Worm (Caenorhabditis elegans): ENCODE measurements around the gene clec-2.

Gene clec-2

DNA sequence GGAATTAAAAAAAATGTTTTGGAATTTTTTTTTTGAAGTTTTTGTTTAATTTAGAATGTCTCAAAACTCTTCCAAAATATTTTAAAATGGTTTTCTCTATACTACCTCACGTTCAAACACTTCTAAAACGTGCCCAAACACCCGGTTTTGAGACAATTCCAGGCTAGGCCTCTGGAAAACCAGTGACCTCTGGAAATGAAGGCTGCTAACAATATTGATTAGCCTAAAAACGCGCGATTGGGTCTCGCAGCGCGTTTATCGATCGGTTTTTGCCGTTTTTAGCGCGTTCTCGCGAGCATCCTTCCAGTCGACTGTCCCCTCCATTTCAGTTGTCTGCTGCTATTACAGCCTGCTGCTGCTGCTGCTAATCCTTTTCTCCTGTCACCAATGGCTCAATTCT, 37.6 kb upstream of the clec-2 start, which contains the start of gene Y25C1A.6:
Gene Y25C1A.6, plus strand, starts transcription at position 301 of the 400 bp plus-strand sequence.
- TF ChIP-seq ceh-19 (GFP tag; optimal IDR thresholded peaks at IDR 0.05) (no peak), hlh-30 (tag; optimal IDR thresholded peaks at IDR 0.05; ENCODE audit: insufficient read depth) (no peak), K02D7.2 (tag; optimal IDR thresholded peaks at IDR 0.05) (no peak), ceh-34 (tag; optimal IDR thresholded peaks at IDR 0.05) (no peak)

DNA sequence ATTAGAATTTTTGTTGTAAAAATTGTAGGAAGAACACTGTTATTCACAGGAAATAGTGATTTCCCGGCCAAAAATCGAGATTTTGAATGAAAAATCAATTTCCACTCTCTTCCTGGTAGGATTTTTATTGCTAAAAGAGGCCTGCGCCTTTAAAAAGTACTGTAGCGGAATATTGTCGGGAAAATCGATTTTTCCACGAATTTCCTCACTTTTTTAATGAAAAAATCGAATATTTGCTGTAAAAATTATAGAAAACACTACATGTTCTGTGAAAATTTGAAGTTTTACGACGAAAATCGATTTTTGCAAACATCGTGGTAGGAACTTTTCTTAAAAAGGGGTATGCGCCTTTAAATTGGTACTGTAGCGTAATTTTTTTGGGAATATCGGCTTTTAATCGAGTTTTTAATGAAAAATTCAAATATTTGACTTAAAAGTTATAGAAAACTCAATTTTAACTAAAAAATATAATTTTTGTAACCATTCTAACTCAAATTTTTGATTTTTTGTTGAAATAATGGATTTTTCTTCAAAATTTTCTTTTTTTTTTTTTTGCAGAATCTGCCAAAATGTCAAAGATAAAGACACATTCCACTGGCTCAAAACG, 33.1 kb upstream of the clec-2 start, which contains the start of gene lin-8:
Gene lin-8, plus strand, starts transcription at position 557 of the 607 bp plus-strand sequence.
- TF ChIP-seq ceh-9 (tag; optimal IDR thresholded peaks at IDR 0.05) = no peak
- TF ChIP-seq hlh-30 (tag; optimal IDR thresholded peaks at IDR 0.05; ENCODE audit: insufficient read depth) = no peak
- no peak for TF ChIP-seq unc-3 (GFP tag; conservative IDR thresholded peaks at IDR 0.05)
- no peak for TF ChIP-seq unc-3 (tag; optimal IDR thresholded peaks at IDR 0.05)

DNA sequence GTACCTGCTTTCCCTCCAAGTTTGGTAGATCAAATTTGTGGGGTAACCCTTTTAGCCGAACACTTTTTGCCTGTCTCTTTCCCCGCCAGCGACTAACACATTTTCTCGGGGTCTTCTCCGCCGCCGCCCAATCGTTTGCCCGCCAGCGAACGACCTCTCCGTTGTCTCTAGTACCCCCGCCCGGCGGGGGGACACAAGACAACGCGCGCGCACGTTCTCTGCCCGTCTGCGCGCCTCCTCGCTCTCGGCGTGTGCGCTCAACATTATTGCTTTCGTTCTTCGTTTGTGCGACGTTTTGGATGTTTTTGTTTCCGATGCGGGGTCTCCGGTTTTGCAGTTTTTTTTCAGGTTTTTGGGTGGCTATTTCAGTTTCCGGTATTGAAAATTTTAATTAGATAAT, 32.3 kb upstream of the clec-2 start:
- TF ChIP-seq ref-2 (tag; optimal IDR thresholded peaks at IDR 0.05) (peak; percentile 53), unc-42 (tag; optimal IDR thresholded peaks at IDR 0.05) (peak; percentile 58), ceh-19 (GFP tag; optimal IDR thresholded peaks at IDR 0.05) (peak; percentile 0), pat-9 (tag; optimal IDR thresholded peaks at IDR 0.05) (no peak), ceh-45 (GFP tag; IDR thresholded peaks at IDR 0.05) (no peak), ceh-14 (tag; optimal IDR thresholded peaks at IDR 0.05) (peak; percentile 66), C08G9.2 (tag; optimal IDR thresholded peaks at IDR 0.05) (peak; percentile 46), F13H6.1 (tag; optimal IDR thresholded peaks at IDR 0.05) (no peak), ahr-1 (tag; optimal IDR thresholded peaks at IDR 0.05) (no peak), dve-1 (tag; optimal IDR thresholded peaks at IDR 0.05) (no peak), ceh-2 (tag; optimal IDR thresholded peaks at IDR 0.05) (no peak), ceh-18 (tag; optimal IDR thresholded peaks at IDR 0.05) (peak; percentile 16), fkh-6 (tag; optimal IDR thresholded peaks at IDR 0.05) (peak; percentile 48), tbx-2 (tag; optimal IDR thresholded peaks at IDR 0.05) (peak; percentile 60), ceh-31 (tag; optimal IDR thresholded peaks at IDR 0.05) (peak; percentile 53), nhr-232 (tag; optimal IDR thresholded peaks at IDR 0.05) (peak; percentile 24), sox-2 (GFP tag; IDR thresholded peaks at IDR 0.05) (no peak), mec-3 (tag; optimal IDR thresholded peaks at IDR 0.05; ENCODE audit: borderline replicate concordance) (no peak), nfya-1 (tag; optimal IDR thresholded peaks at IDR 0.05) (peak; percentile 67), elt-2 (tag; optimal IDR thresholded peaks at IDR 0.05) (no peak), sox-4 (tag; optimal IDR thresholded peaks at IDR 0.05) (peak; percentile 25), sdc-2 (tag; optimal IDR thresholded peaks at IDR 0.05) (peak; percentile 43), ceh-34 (tag; optimal IDR thresholded peaks at IDR 0.05) (peak; percentile 45), pros-1 (tag; optimal IDR thresholded peaks at IDR 0.05) (peak; percentile 60), hlh-30 (tag; optimal IDR thresholded peaks at IDR 0.05; ENCODE audit: insufficient read depth) (peak; percentile 67)

DNA sequence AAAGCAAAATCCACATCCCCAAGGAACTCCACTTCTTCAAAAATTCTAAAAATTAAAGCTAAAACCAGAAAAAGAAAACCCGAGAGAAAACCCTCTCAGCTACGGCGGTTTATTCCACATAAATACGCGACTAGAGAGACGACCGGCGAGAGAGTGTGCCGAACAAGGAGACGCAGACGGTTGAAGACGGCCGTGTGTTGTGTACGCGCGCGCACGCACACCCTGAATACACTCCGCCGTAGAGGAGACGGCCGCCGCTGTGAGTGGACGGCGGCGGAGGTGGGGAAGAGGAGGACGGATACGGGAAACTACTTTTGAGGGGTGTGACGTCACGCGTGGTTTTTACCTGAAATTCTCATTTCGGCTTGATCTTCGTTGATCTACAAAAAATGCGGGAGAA, 31.4 kb upstream of the clec-2 start:
- TF ChIP-seq Y22D7AL.16 (tag; optimal IDR thresholded peaks at IDR 0.05) (no peak), nfya-1 (tag; optimal IDR thresholded peaks at IDR 0.05) (peak; percentile 72), pha-2 (tag; optimal IDR thresholded peaks at IDR 0.05) (no peak), ceh-2 (tag; optimal IDR thresholded peaks at IDR 0.05) (peak; percentile 11), unc-55 (GFP tag; optimal IDR thresholded peaks at IDR 0.05) (no peak), elt-4 (tag; optimal IDR thresholded peaks at IDR 0.05) (no peak), ets-4 (tag; optimal IDR thresholded peaks at IDR 0.05) (no peak), tbx-2 (tag; optimal IDR thresholded peaks at IDR 0.05) (peak; percentile 22), nhr-232 (tag; optimal IDR thresholded peaks at IDR 0.05) (no peak), ceh-34 (tag; optimal IDR thresholded peaks at IDR 0.05) (peak; percentile 55), ceh-19 (GFP tag; optimal IDR thresholded peaks at IDR 0.05) (no peak), hlh-8 (tag; optimal IDR thresholded peaks at IDR 0.05) (no peak), unc-42 (tag; optimal IDR thresholded peaks at IDR 0.05) (no peak), hlh-6 (tag; optimal IDR thresholded peaks at IDR 0.05) (peak; percentile 6), elt-2 (tag; optimal IDR thresholded peaks at IDR 0.05) (no peak), C08G9.2 (tag; optimal IDR thresholded peaks at IDR 0.05) (no peak), odd-2 (tag; optimal IDR thresholded peaks at IDR 0.05) (no peak), ref-2 (tag; optimal IDR thresholded peaks at IDR 0.05) (peak; percentile 23), ceh-31 (tag; optimal IDR thresholded peaks at IDR 0.05) (peak; percentile 31)
